Worm (Caenorhabditis elegans) whole organism, late embryonic: ENCODE data around the gene F54E12.2.

Source experiments
- C38D4.7 ChIP-seq: fragments of 200-800 bp; sonication (Bioruptor generic); optimal IDR thresholded peaks from 2 replicates; lab custom pipeline; 2018; ENCODE audit warnings: mild to moderate bottlenecking, missing genetic modification characterization, moderate library complexity, missing compliant biosample characterization
- F13H6.1 ChIP-seq: sonication (generic microtip); optimal IDR thresholded peaks from 2 replicates; lab custom pipeline; 2016; ENCODE audit warnings: missing genetic modification characterization, missing compliant biosample characterization
- K09A11.1 ChIP-seq: sonication (generic microtip); optimal IDR thresholded peaks from 2 replicates; lab custom pipeline; 2017; ENCODE audit warnings: antibody characterized with exemption, mild to moderate bottlenecking, missing genetic modification characterization, missing compliant biosample characterization; ENCODE audit not compliant: insufficient read depth
- T23F11.4 ChIP-seq: fragments of 200-800 bp; sonication (Bioruptor generic); optimal IDR thresholded peaks from 2 replicates; lab custom pipeline; 2018; ENCODE audit warnings: mild to moderate bottlenecking, missing genetic modification characterization, missing compliant biosample characterization
- ceh-14 ChIP-seq: sonication (generic microtip); optimal IDR thresholded peaks from 2 replicates; lab custom pipeline; 2016; ENCODE audit warnings: missing genotype, missing genetic modification characterization, missing compliant biosample characterization
- ceh-18 ChIP-seq: sonication (generic microtip); optimal IDR thresholded peaks from 2 replicates; lab custom pipeline; 2016; ENCODE audit warnings: missing genetic modification characterization, missing compliant biosample characterization
- ceh-2 ChIP-seq: sonication (generic microtip); optimal IDR thresholded peaks from 2 replicates; lab custom pipeline; 2016; ENCODE audit warnings: missing genotype, missing genetic modification characterization, missing compliant biosample characterization
- ceh-22 ChIP-seq: sonication (generic microtip); optimal IDR thresholded peaks from 2 replicates; lab custom pipeline; 2017; ENCODE audit warnings: missing biosample characterization, missing genetic modification characterization
- ceh-24 ChIP-seq: sonication (generic microtip); optimal IDR thresholded peaks from 2 replicates; lab custom pipeline; 2016; ENCODE audit warnings: mild to moderate bottlenecking, missing genetic modification characterization, missing compliant biosample characterization
- ceh-30 ChIP-seq: fragments of 150-350 bp; optimal IDR thresholded peaks from 2 replicates; lab custom pipeline; 2014; ENCODE audit warnings: missing biosample characterization, missing genetic modification characterization
- ceh-31 ChIP-seq: sonication (generic microtip); optimal IDR thresholded peaks from 2 replicates; lab custom pipeline; 2016; ENCODE audit warnings: missing genetic modification characterization, missing compliant biosample characterization
- ceh-45 ChIP-seq: fragments of 200-800 bp; sonication (Bioruptor generic); IDR thresholded peaks from 2 replicates; pipeline ENCODE4 v1.3.6; 2022; ENCODE audit warnings: missing genetic modification reagents, missing genetic modification characterization, missing compliant biosample characterization
- ceh-48 ChIP-seq: sonication (generic microtip); optimal IDR thresholded peaks from 2 replicates; lab custom pipeline; 2016; ENCODE audit warnings: missing genetic modification characterization, inconsistent platforms, missing compliant biosample characterization
- ceh-6 ChIP-seq: fragments of 200-800 bp; sonication (Bioruptor generic); optimal IDR thresholded peaks from 2 replicates; lab custom pipeline; 2018; ENCODE audit warnings: mild to moderate bottlenecking, missing genetic modification characterization, missing compliant biosample characterization
- che-1 ChIP-seq: sonication (generic microtip); optimal IDR thresholded peaks from 2 replicates; lab custom pipeline; 2016; ENCODE audit warnings: mild to moderate bottlenecking, missing genetic modification characterization, missing compliant biosample characterization
- elt-4 ChIP-seq: sonication (generic microtip); optimal IDR thresholded peaks from 2 replicates; lab custom pipeline; 2016; ENCODE audit warnings: missing genetic modification characterization, missing compliant biosample characterization
- ets-4 ChIP-seq: sonication (generic microtip); optimal IDR thresholded peaks from 2 replicates; lab custom pipeline; 2016; ENCODE audit warnings: missing genetic modification characterization, missing compliant biosample characterization
- eyg-1 ChIP-seq: sonication (generic microtip); optimal IDR thresholded peaks from 2 replicates; lab custom pipeline; 2016; ENCODE audit warnings: missing genotype, missing genetic modification characterization, missing compliant biosample characterization
- fkh-6 ChIP-seq: sonication (generic microtip); optimal IDR thresholded peaks from 2 replicates; lab custom pipeline; 2016; ENCODE audit warnings: missing genetic modification characterization, missing compliant biosample characterization
- gmeb-2 ChIP-seq: sonication (generic microtip); optimal IDR thresholded peaks from 2 replicates; lab custom pipeline; 2016; ENCODE audit warnings: missing genetic modification characterization, inconsistent platforms, missing compliant biosample characterization
- hlh-13 ChIP-seq: fragments of 200-800 bp; sonication (Bioruptor generic); optimal IDR thresholded peaks from 2 replicates; lab custom pipeline; 2018; ENCODE audit warnings: mild to moderate bottlenecking, missing genetic modification characterization, missing compliant biosample characterization
- hlh-15 ChIP-seq: sonication (generic microtip); optimal IDR thresholded peaks from 2 replicates; lab custom pipeline; 2016; ENCODE audit warnings: missing genetic modification characterization, missing compliant biosample characterization
- hlh-30 ChIP-seq: sonication (generic microtip); optimal IDR thresholded peaks from 2 replicates; lab custom pipeline; 2017; ENCODE audit warnings: antibody characterized with exemption, missing genetic modification characterization, missing compliant biosample characterization; ENCODE audit not compliant: insufficient read depth
- hlh-6 ChIP-seq: sonication (generic microtip); optimal IDR thresholded peaks from 2 replicates; lab custom pipeline; 2016; ENCODE audit warnings: missing genotype, missing genetic modification characterization, missing compliant biosample characterization
- lin-11 ChIP-seq: fragments of 200-800 bp; sonication (Bioruptor generic); optimal IDR thresholded peaks from 2 replicates; lab custom pipeline; 2018; ENCODE audit warnings: mild to moderate bottlenecking, missing genetic modification characterization, missing compliant biosample characterization
- madf-2 ChIP-seq: sonication (generic microtip); optimal IDR thresholded peaks from 2 replicates; lab custom pipeline; 2017; ENCODE audit warnings: missing genetic modification characterization, missing compliant biosample characterization
- mec-3 ChIP-seq: sonication (generic microtip); optimal IDR thresholded peaks from 2 replicates; lab custom pipeline; 2016; ENCODE audit warnings: borderline replicate concordance, missing genetic modification characterization, missing compliant biosample characterization
- nfya-1 ChIP-seq: sonication (generic microtip); optimal IDR thresholded peaks from 2 replicates; lab custom pipeline; 2017; ENCODE audit warnings: missing genetic modification characterization, mild to moderate bottlenecking, missing compliant biosample characterization, antibody characterized with exemption, moderate library complexity
- nhr-11 ChIP-seq: fragments of 150-350 bp; optimal IDR thresholded peaks from 2 replicates; lab custom pipeline; 2014; ENCODE audit warnings: missing biosample characterization, missing genetic modification characterization
- nhr-232 ChIP-seq: sonication (generic microtip); optimal IDR thresholded peaks from 2 replicates; lab custom pipeline; 2016; ENCODE audit warnings: missing genetic modification characterization, missing compliant biosample characterization
- odd-2 ChIP-seq: sonication (generic microtip); optimal IDR thresholded peaks from 2 replicates; lab custom pipeline; 2017; ENCODE audit warnings: antibody characterized with exemption, mild to moderate bottlenecking, missing genetic modification characterization, missing compliant biosample characterization
- pag-3 ChIP-seq: sonication (generic microtip); optimal IDR thresholded peaks from 2 replicates; lab custom pipeline; 2016; ENCODE audit warnings: missing compliant biosample characterization, missing genetic modification characterization, borderline replicate concordance
- pat-9 ChIP-seq: fragments of 200-800 bp; sonication (Bioruptor generic); optimal IDR thresholded peaks from 2 replicates; lab custom pipeline; 2018; ENCODE audit warnings: mild to moderate bottlenecking, missing genetic modification characterization, moderate library complexity, missing compliant biosample characterization
- pha-4 ChIP-seq: fragments of 150-350 bp; optimal IDR thresholded peaks from 2 replicates; lab custom pipeline; 2018; ENCODE audit warnings: missing biosample characterization, missing genetic modification reagents, missing genetic modification characterization
- pqm-1 ChIP-seq: sonication (generic microtip); optimal IDR thresholded peaks from 2 replicates; lab custom pipeline; 2016; ENCODE audit warnings: missing genetic modification characterization, missing compliant biosample characterization
- pros-1 ChIP-seq: fragments of 150-350 bp; optimal IDR thresholded peaks from 2 replicates; lab custom pipeline; 2014; ENCODE audit warnings: missing biosample characterization, missing genetic modification reagents, missing genetic modification characterization
- ref-2 ChIP-seq: sonication (generic microtip); optimal IDR thresholded peaks from 2 replicates; lab custom pipeline; 2016; ENCODE audit warnings: missing genetic modification characterization, missing compliant biosample characterization
- rnt-1 ChIP-seq: sonication (generic microtip); optimal IDR thresholded peaks from 2 replicates; lab custom pipeline; 2016; ENCODE audit warnings: missing genetic modification characterization, missing compliant biosample characterization
- sox-2 ChIP-seq: fragments of 200-800 bp; sonication (Bioruptor generic); IDR thresholded peaks from 2 replicates; pipeline ENCODE4 v1.3.6; 2022; ENCODE audit warnings: missing genetic modification reagents, missing genetic modification characterization, missing compliant biosample characterization
- tbx-2 ChIP-seq: sonication (generic microtip); optimal IDR thresholded peaks from 2 replicates; lab custom pipeline; 2016; ENCODE audit warnings: missing genetic modification characterization, missing compliant biosample characterization
- tbx-7 ChIP-seq: sonication (generic microtip); optimal IDR thresholded peaks from 2 replicates; lab custom pipeline; 2016; ENCODE audit warnings: missing genotype, missing genetic modification characterization, missing compliant biosample characterization
- ttx-3 ChIP-seq: sonication (generic microtip); optimal IDR thresholded peaks from 2 replicates; lab custom pipeline; 2016; ENCODE audit warnings: missing genetic modification reagents, missing genetic modification characterization, missing compliant biosample characterization
- unc-3 ChIP-seq, 2 experiments: fragments of 200-800 bp in 1 of 2; sonication (Bioruptor generic) in 1 of 2; sonication (generic microtip) in 1 of 2; conservative IDR thresholded peaks in 1 of 2; optimal IDR thresholded peaks in 1 of 2; 2 replicates each; pipeline versions ENCODE4 v1.3.6 to Lab custom; 2016 to 2022; ENCODE audit warnings: missing compliant biosample characterization in 2 of 2, missing genetic modification characterization in 2 of 2, missing genetic modification reagents in 1 of 2
- unc-42 ChIP-seq: sonication (generic microtip); optimal IDR thresholded peaks from 2 replicates; lab custom pipeline; 2016; ENCODE audit warnings: missing genotype, missing genetic modification characterization, missing compliant biosample characterization
- unc-86 ChIP-seq: sonication (generic microtip); optimal IDR thresholded peaks from 2 replicates; lab custom pipeline; 2016; ENCODE audit warnings: missing genetic modification characterization, missing compliant biosample characterization
- ztf-16 ChIP-seq: sonication (generic microtip); optimal IDR thresholded peaks from 2 replicates; lab custom pipeline; 2017; ENCODE audit warnings: missing genetic modification characterization, missing compliant biosample characterization

Gene F54E12.2

DNA sequence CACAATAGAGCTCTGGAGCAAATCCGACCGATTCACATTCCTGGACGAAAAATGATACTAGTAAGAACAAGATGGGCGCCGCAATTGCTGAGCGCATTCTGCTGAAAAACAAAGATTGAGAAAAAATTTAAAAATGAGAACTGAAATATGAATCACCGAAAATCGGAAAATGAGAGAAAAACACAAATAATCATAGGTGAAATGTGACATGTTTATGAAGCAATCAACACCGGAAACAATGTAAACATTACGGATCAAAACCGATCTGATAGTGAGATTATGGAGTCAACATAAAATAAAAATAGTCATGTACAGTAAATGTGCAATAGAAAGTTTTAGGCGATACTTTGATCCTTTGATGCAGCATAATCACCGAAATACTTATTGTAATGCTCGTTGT is 23.1 kb downstream of the F54E12.2 start, which contains the start of gene dnj-2:
TSS of gene dnj-2 (minus strand) at position 101 of the 400 bp plus-strand sequence.
- no peak for TF ChIP-seq ceh-14 (tag; lab: Kevin White, UChicago)
- TF ChIP-seq rnt-1 (tag; lab: Kevin White, UChicago), result no peak
- no peak for TF ChIP-seq ceh-18
- TF ChIP-seq eyg-1, result no peak
- no peak for TF ChIP-seq ttx-3 (tag; lab: Kevin White, UChicago)
- TF ChIP-seq madf-2 (tag; lab: Kevin White, UChicago), result no peak

- TF ChIP-seq ets-4 (tag; lab: Kevin White, UChicago), result no peak
- TF ChIP-seq hlh-13 (GFP tag; lab: Kevin White, UChicago), result no peak
- TF ChIP-seq unc-86, result no peak
- TF ChIP-seq ceh-48 (tag; lab: Kevin White, UChicago), result no peak
- TF ChIP-seq pat-9, result no peak
- TF ChIP-seq unc-3 (GFP tag; conservative IDR thresholded peaks at IDR 0.05; lab: Robert Waterston, UW), result no peak
- TF ChIP-seq unc-3 (tag; optimal IDR thresholded peaks at IDR 0.05; lab: Kevin White, UChicago), result no peak
- no peak for TF ChIP-seq nfya-1 (tag; lab: Kevin White, UChicago)
- TF ChIP-seq ceh-24 (tag; lab: Kevin White, UChicago), result no peak
- no peak for TF ChIP-seq madf-2 (tag; lab: Kevin White, UChicago)
- no peak for TF ChIP-seq ref-2
- TF ChIP-seq hlh-15, result no peak
Observed at ce11 chrIV:11311484-11311883, 25.5 kb downstream of the F54E12.2 start.

- TF ChIP-seq elt-4 (no peak), ceh-31 (tag; lab: Kevin White, UChicago) (peak; percentile 82), odd-2 (tag; lab: Kevin White, UChicago) (peak; percentile 13), nhr-232 (tag; lab: Kevin White, UChicago) (peak; percentile 45), tbx-7 (tag; lab: Kevin White, UChicago) (peak; percentile 4), madf-2 (tag; lab: Kevin White, UChicago) (peak; percentile 36), pqm-1 (tag; lab: Kevin White, UChicago) (no peak), ceh-6 (GFP tag; lab: Kevin White, UChicago) (peak; percentile 31), sox-2 (GFP tag; lab: Robert Waterston, UW) (0 out of 2 replicates have a peak, but pooled peaks have one; percentile 23), unc-3 (GFP tag; conservative IDR thresholded peaks at IDR 0.05; lab: Robert Waterston, UW) (no peak), unc-3 (tag; optimal IDR thresholded peaks at IDR 0.05; lab: Kevin White, UChicago) (peak; percentile 65), nfya-1 (tag; lab: Kevin White, UChicago) (peak; percentile 67), pros-1 (tag; lab: Kevin White, UChicago) (no peak), che-1 (tag; lab: Kevin White, UChicago) (peak; percentile 33), hlh-13 (GFP tag; lab: Kevin White, UChicago) (no peak), ceh-24 (tag; lab: Kevin White, UChicago) (no peak), ceh-22 (tag; lab: Kevin White, UChicago) (no peak), unc-42 (peak; percentile 99), hlh-6 (tag; lab: Kevin White, UChicago) (no peak), lin-11 (tag; lab: Kevin White, UChicago) (peak; percentile 18), ceh-18 (peak; percentile 27), T23F11.4 (no peak), F13H6.1 (peak; percentile 45), ceh-45 (no peak), hlh-15 (peak; percentile 12), fkh-6 (tag; lab: Kevin White, UChicago) (peak; percentile 63), pag-3 (tag; lab: Kevin White, UChicago) (no peak), gmeb-2 (tag; lab: Kevin White, UChicago) (peak; percentile 19), pha-4 (tag; lab: Kevin White, UChicago) (no peak), ztf-16 (no peak), mec-3 (tag; lab: Kevin White, UChicago) (no peak), pat-9 (peak; percentile 3), ref-2 (peak; percentile 60), C38D4.7 (peak; percentile 28), unc-86 (no peak), tbx-2 (tag; lab: Kevin White, UChicago) (peak; percentile 78), hlh-30 (tag; lab: Kevin White, UChicago) (no peak), ceh-30 (tag; lab: Kevin White, UChicago) (no peak), nhr-11 (no peak), ets-4 (tag; lab: Kevin White, UChicago) (peak; percentile 16), ceh-2 (peak; percentile 69), K09A11.1 (peak; percentile 54)
Observed at ce11 chrIV:11310624-11311023, 26.4 kb downstream of the F54E12.2 start, which contains the start of gene znf-207. TSS of gene znf-207 (plus strand) at chrIV:11310972.
